Worm (Caenorhabditis elegans): Measurements from ENCODE around the gene Y75B12B.11.

DNA sequence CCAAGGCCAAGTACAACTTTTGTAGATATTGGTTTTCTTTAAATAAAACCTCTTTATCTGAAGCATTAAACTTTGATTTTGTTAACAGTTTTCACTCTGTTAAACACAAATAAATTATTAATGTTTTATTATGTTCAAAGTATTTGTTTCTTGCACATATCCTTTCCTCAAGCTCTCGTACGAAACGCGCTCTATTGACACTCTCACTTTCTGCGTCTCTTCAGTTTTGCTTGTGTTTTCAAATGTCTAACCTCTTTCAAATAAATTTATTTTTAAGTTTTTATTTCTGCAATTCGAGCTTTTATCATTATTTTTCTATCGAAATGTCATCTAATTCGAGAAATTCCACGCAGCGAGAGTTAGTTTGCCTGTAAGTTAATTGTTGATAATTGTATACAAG is 47.3 kb upstream of the Y75B12B.11 start, which contains the start of gene K08F9.4:
- TF ChIP-seq zip-5 (tag; optimal IDR thresholded peaks at IDR 0.05) = no peak
- TF ChIP-seq mec-3 (tag; optimal IDR thresholded peaks at IDR 0.05; ENCODE audit: borderline replicate concordance) = no peak
- no peak for TF ChIP-seq unc-55 (GFP tag; optimal IDR thresholded peaks at IDR 0.05)
